Fruit fly (Drosophila melanogaster) S2 (cell line): ENCODE results near the gene Usp30.

Experiments
- CG8478 ChIP-seq: fragments of >200 bp; optimal IDR thresholded peaks from 2 replicates; lab custom pipeline; 2018
- CTCF ChIP-seq, 2 experiments: fragments of >200 bp; optimal IDR thresholded peaks; 2 replicates each; lab custom pipeline; 2018

DNA sequence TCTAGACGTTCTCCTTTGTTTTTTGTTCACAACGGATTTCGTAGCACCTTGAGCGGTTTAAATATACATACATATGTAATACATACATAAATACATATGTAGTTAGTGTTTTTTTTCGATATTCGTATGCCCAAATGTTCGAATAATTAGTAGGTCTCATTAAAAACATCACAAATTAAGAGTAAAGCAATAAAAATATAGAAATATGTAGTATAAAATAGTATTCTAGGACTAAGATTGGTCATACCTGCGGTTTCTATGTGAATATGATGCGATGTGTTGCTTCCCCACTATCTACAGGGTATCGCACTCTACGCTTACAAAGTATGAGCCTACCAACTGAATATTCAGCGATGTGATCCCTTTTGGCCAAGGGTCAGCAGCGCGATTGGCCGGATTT is 25.9 kb upstream of the Usp30 start, which contains the start of gene CG4020:
- TF ChIP-seq CG8478 (lab: Kevin White, UChicago), result no peak
- TF ChIP-seq CTCF (optimal IDR thresholded peaks at IDR 0.05; lab: Kevin White, UChicago), result no peak
